Worm (Caenorhabditis elegans) whole organism, L3 larva: Measurements from ENCODE around the gene C25F9.13.
A peak's percentile ranks its signal among the peaks of the same experiment; 100 is the strongest.

Source experiments
- ZK546.5 ChIP-seq: sonication (generic microtip); optimal IDR thresholded peaks from 2 replicates; lab custom pipeline; 2017; ENCODE audit warnings: missing biosample characterization, missing genetic modification characterization
- aly-2 ChIP-seq: fragments of 150-350 bp; optimal IDR thresholded peaks from 2 replicates; lab custom pipeline; 2014; ENCODE audit warnings: missing biosample characterization, missing genetic modification characterization
- ama-1 ChIP-seq: fragments of 150-350 bp; optimal IDR thresholded peaks from 2 replicates; lab custom pipeline; 2018
- ceh-16 ChIP-seq: sonication (generic microtip); optimal IDR thresholded peaks from 2 replicates; lab custom pipeline; 2017; ENCODE audit warnings: missing biosample characterization, missing genetic modification characterization
- ceh-28 ChIP-seq: fragments of 150-350 bp; optimal IDR thresholded peaks from 2 replicates; lab custom pipeline; 2014; ENCODE audit warnings: missing biosample characterization, missing genetic modification reagents, missing genetic modification characterization
- ceh-82 ChIP-seq: fragments of 150-350 bp; optimal IDR thresholded peaks from 2 replicates; lab custom pipeline; 2014; ENCODE audit warnings: missing biosample characterization, missing genetic modification characterization
- ceh-9 ChIP-seq: sonication (generic microtip); optimal IDR thresholded peaks from 2 replicates; lab custom pipeline; 2018; ENCODE audit warnings: missing biosample characterization, missing genetic modification characterization
- daf-12 ChIP-seq: fragments of 150-350 bp; optimal IDR thresholded peaks from 2 replicates; lab custom pipeline; 2014; ENCODE audit warnings: missing biosample characterization, missing genetic modification reagents, missing genetic modification characterization
- egl-27 ChIP-seq: sonication (generic microtip); optimal IDR thresholded peaks from 4 replicates; lab custom pipeline; 2017; ENCODE audit warnings: missing biosample characterization, missing genetic modification reagents, missing genetic modification characterization
- elt-1 ChIP-seq: fragments of 150-350 bp; optimal IDR thresholded peaks from 2 replicates; lab custom pipeline; 2014; ENCODE audit warnings: missing biosample characterization, missing genetic modification characterization
- elt-2 ChIP-seq: sonication (generic microtip); optimal IDR thresholded peaks from 2 replicates; lab custom pipeline; 2016; ENCODE audit warnings: missing genetic modification reagents, mild to moderate bottlenecking, missing genetic modification characterization, missing compliant biosample characterization
- elt-3 ChIP-seq, 3 experiments: fragments of 150-350 bp in 1 of 3; sonication (generic microtip) in 2 of 3; optimal IDR thresholded peaks; 2 replicates in 2 of 3; 4 replicates in 1 of 3; lab custom pipeline; 2014 to 2017; ENCODE audit warnings: missing biosample characterization in 3 of 3, missing genetic modification characterization in 3 of 3
- eor-1 ChIP-seq, 2 experiments: fragments of 150-350 bp; optimal IDR thresholded peaks; 2 replicates each; lab custom pipeline; 2014 to 2018; ENCODE audit warnings: missing biosample characterization in 2 of 2, missing genetic modification characterization in 2 of 2
- fkh-10 ChIP-seq: sonication (generic microtip); optimal IDR thresholded peaks from 2 replicates; lab custom pipeline; 2017; ENCODE audit warnings: missing biosample characterization, missing genetic modification reagents, missing genetic modification characterization
- fkh-2 ChIP-seq: fragments of 150-350 bp; optimal IDR thresholded peaks from 2 replicates; lab custom pipeline; 2014; ENCODE audit warnings: missing biosample characterization, missing genetic modification reagents, missing genetic modification characterization
- fos-1 ChIP-seq: fragments of 150-350 bp; optimal IDR thresholded peaks from 2 replicates; lab custom pipeline; 2014; ENCODE audit warnings: missing biosample characterization, missing genetic modification characterization
- hmg-11 ChIP-seq: sonication (generic microtip); optimal IDR thresholded peaks from 2 replicates; lab custom pipeline; 2016; ENCODE audit warnings: missing genetic modification characterization, missing compliant biosample characterization
- jun-1 ChIP-seq: fragments of 150-350 bp; optimal IDR thresholded peaks from 2 replicates; lab custom pipeline; 2014; ENCODE audit warnings: missing biosample characterization, missing genetic modification reagents, missing genetic modification characterization
- lin-15B ChIP-seq: fragments of 150-350 bp; optimal IDR thresholded peaks from 2 replicates; lab custom pipeline; 2014; ENCODE audit warnings: missing biosample characterization, missing genetic modification characterization
- lin-39 ChIP-seq: fragments of 150-350 bp; optimal IDR thresholded peaks from 2 replicates; lab custom pipeline; 2018; ENCODE audit warnings: missing biosample characterization, missing genetic modification reagents, missing genetic modification characterization
- lsy-12 ChIP-seq: sonication (generic microtip); optimal IDR thresholded peaks from 2 replicates; lab custom pipeline; 2016; ENCODE audit warnings: mild to moderate bottlenecking, missing genetic modification characterization, missing compliant biosample characterization
- mml-1 ChIP-seq: fragments of 150-350 bp; sonication (generic microtip); optimal IDR thresholded peaks from 3 replicates; lab custom pipeline; 2014; ENCODE audit warnings: missing biosample characterization, missing genetic modification characterization
- nfya-1 ChIP-seq: sonication (generic microtip); optimal IDR thresholded peaks from 2 replicates; lab custom pipeline; 2017; ENCODE audit warnings: missing genetic modification characterization, mild to moderate bottlenecking, missing compliant biosample characterization, antibody characterized with exemption, moderate library complexity; ENCODE audit not compliant: insufficient read depth
- nhr-11 ChIP-seq: fragments of 150-350 bp; optimal IDR thresholded peaks from 2 replicates; lab custom pipeline; 2014; ENCODE audit warnings: missing biosample characterization, missing genetic modification characterization
- nhr-25 ChIP-seq: sonication (generic microtip); optimal IDR thresholded peaks from 2 replicates; lab custom pipeline; 2017; ENCODE audit warnings: missing biosample characterization, missing genetic modification characterization
- nhr-28 ChIP-seq: fragments of 150-350 bp; optimal IDR thresholded peaks from 2 replicates; lab custom pipeline; 2014; ENCODE audit warnings: missing biosample characterization, missing genetic modification characterization
- nhr-43 ChIP-seq: sonication (generic microtip); optimal IDR thresholded peaks from 2 replicates; lab custom pipeline; 2016; ENCODE audit warnings: mild to moderate bottlenecking, missing genetic modification characterization, missing compliant biosample characterization; ENCODE audit not compliant: poor library complexity, severe bottlenecking
- nhr-67 ChIP-seq: fragments of 150-350 bp; optimal IDR thresholded peaks from 2 replicates; lab custom pipeline; 2014; ENCODE audit warnings: missing biosample characterization, missing genetic modification characterization
- nhr-76 ChIP-seq: fragments of 150-350 bp; sonication (generic microtip); optimal IDR thresholded peaks from 5 replicates; lab custom pipeline; 2014; ENCODE audit warnings: missing biosample characterization, missing genetic modification characterization
- nhr-77 ChIP-seq: fragments of 150-350 bp; optimal IDR thresholded peaks from 2 replicates; lab custom pipeline; 2014; ENCODE audit warnings: missing biosample characterization, missing genetic modification characterization
- pha-4 ChIP-seq: fragments of 150-350 bp; optimal IDR thresholded peaks from 2 replicates; lab custom pipeline; 2014; ENCODE audit warnings: missing biosample characterization, missing genetic modification reagents, missing genetic modification characterization
- pqm-1 ChIP-seq: fragments of 150-350 bp; optimal IDR thresholded peaks from 2 replicates; lab custom pipeline; 2017; ENCODE audit warnings: missing biosample characterization, missing genetic modification characterization, inconsistent platforms
- sea-2 ChIP-seq: fragments of 150-350 bp; sonication (generic microtip); optimal IDR thresholded peaks from 4 replicates; lab custom pipeline; 2014; ENCODE audit warnings: missing biosample characterization, missing genetic modification reagents, missing genetic modification characterization
- skn-1 ChIP-seq: fragments of 150-350 bp; optimal IDR thresholded peaks from 2 replicates; lab custom pipeline; 2014; ENCODE audit warnings: missing biosample characterization, missing genetic modification characterization
- snpc-4 ChIP-seq: fragments of 150-350 bp; optimal IDR thresholded peaks from 2 replicates; lab custom pipeline; 2014; ENCODE audit warnings: missing biosample characterization, missing genetic modification characterization
- tbx-2 ChIP-seq: sonication (generic microtip); optimal IDR thresholded peaks from 2 replicates; lab custom pipeline; 2016; ENCODE audit warnings: mild to moderate bottlenecking, missing genetic modification characterization, missing compliant biosample characterization
- unc-39 ChIP-seq: sonication (generic microtip); optimal IDR thresholded peaks from 4 replicates; lab custom pipeline; 2017; ENCODE audit warnings: missing biosample characterization, missing genetic modification characterization
- unc-62 ChIP-seq: fragments of 150-350 bp; sonication (generic microtip); optimal IDR thresholded peaks from 4 replicates; lab custom pipeline; 2014; ENCODE audit warnings: missing biosample characterization, missing genetic modification reagents, missing genetic modification characterization
- ztf-11 ChIP-seq: fragments of 150-350 bp; optimal IDR thresholded peaks from 2 replicates; lab custom pipeline; 2014; ENCODE audit warnings: missing biosample characterization, missing genetic modification characterization
- ztf-4 ChIP-seq: fragments of 150-350 bp; optimal IDR thresholded peaks from 2 replicates; lab custom pipeline; 2014; ENCODE audit warnings: missing biosample characterization, missing genetic modification characterization

C25F9.13 gene

DNA sequence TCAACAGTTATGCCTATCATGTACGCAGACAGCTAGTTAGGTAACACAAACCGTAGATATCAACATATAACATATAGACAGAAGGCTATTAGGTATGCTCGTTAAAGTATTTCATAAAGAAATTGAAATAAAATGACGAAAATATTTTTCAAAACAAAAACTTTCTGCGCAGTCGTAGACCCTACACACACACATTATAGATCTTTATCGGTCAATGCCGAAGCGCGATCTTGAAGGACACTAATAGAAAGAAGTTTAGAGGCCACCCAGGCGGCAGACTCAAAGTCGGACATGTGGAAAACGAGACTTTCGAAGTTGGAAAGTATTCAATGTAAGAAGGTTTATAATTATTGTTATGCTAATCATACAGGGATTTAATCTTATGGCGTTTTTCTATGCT is 30.2 kb upstream of the C25F9.13 start:
- TF ChIP-seq ceh-82 (tag; lab: Kevin White, UChicago) (no peak), nhr-77 (no peak), nhr-67 (tag; lab: Kevin White, UChicago) (no peak), lsy-12 (tag; lab: Kevin White, UChicago) (no peak), ztf-4 (no peak), elt-1 (peak; percentile 95), nhr-25 (peak; percentile 32), elt-2 (tag; lab: Kevin White, UChicago) (no peak), nfya-1 (no peak), unc-39 (no peak), nhr-11 (tag; lab: Kevin White, UChicago) (no peak), lin-15B (tag; lab: Kevin White, UChicago) (no peak)

ce11 chrV:19428097-19428496 is 29.3 kb upstream of the C25F9.13 start:
- no peak for TF ChIP-seq daf-12
- no peak for TF ChIP-seq lin-15B (tag; lab: Kevin White, UChicago)
- TF ChIP-seq ztf-4: no peak
- peak; percentile 86 for TF ChIP-seq elt-1
- peak; percentile 29 for TF ChIP-seq nhr-25
- TF ChIP-seq elt-3 (tag; optimal IDR thresholded peaks at IDR 0.05; lab: Kevin White, UChicago): no peak
- TF ChIP-seq nhr-76 (tag; lab: Kevin White, UChicago): no peak
- TF ChIP-seq nhr-43 (tag; lab: Kevin White, UChicago): peak; percentile 27
- TF ChIP-seq aly-2 (tag; lab: Kevin White, UChicago): no peak
- no peak for TF ChIP-seq lin-39
- no peak for TF ChIP-seq ama-1 (lab: Kevin White, UChicago)
- TF ChIP-seq skn-1 (tag; lab: Kevin White, UChicago): no peak

DNA sequence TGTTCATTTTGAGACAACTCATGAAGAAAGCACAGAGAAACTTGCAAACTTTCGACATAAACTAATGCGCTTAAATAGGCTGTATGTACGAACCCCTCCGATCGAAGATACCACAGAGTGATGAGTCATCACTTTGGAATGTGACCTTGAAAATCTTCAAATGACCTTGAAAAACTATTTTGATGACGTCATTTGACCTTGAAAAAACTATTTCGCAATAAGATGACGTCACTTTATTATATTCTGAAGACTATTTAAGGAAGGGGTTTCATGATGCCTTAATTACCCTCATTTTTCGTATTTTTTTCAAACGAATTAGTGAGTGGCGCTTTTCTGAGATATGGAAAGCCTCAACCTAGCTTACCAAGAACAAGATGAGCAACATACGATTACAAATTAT is 22.3 kb upstream of the C25F9.13 start, which contains the start of gene C25F9.2:
C25F9.2 (plus strand) TSS at position 341 of the 400 bp plus-strand sequence.
- TF ChIP-seq nhr-25 (peak; percentile 57), eor-1 (tag; optimal IDR thresholded peaks at IDR 0.05; lab: Kevin White, UChicago) (no peak)

DNA sequence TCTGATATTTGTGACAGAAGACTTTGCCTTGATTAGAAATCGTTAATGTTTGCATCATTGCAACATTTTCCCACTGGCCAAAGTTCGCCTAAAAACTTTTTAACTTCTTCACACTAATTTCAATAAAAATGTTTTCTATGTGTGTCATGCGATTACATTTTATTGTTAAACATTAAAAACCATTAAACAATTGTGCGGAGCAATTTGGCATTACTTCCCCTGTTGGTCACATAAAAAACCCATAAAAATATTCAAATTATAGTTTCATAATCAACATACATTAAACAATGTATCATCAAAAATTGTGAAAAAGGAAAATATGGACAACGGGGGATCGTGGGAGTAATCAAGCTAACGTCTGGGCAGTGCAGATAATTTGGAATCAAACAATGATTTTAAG is 20.5 kb upstream of the C25F9.13 start:
- TF ChIP-seq pqm-1: peak; percentile 7
- peak; percentile 65 for TF ChIP-seq elt-2 (tag; lab: Kevin White, UChicago)

- no peak for TF ChIP-seq nhr-25
- peak; percentile 42 for TF ChIP-seq elt-2 (tag; lab: Kevin White, UChicago)
- no peak for TF ChIP-seq fkh-2
Measured at ce11 chrV:19417836-19418235, 19.1 kb upstream of the C25F9.13 start, which contains the start of gene C25F9.15. Gene C25F9.15, plus strand, starts transcription at chrV:19418136.

DNA sequence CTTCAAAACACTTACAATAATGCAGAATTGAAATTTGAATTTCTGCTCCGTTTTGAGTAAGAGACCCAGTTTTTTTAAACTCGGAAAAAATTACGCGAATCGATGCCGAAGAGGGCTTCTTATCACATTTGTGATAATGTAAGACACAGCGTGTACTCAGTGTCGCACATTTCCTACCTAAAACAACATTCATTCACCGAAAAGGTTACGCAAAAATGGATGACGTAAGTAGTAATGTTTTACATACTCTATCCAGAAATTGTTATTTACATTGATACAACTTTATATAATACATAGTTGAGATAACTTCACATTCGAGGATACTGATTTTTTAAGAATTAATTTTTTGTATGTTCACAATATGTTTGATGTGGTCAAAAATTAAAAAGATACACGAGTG is 17.7 kb upstream of the C25F9.13 start, which contains the start of the genes C25F9.4 and C25F9.9:
C25F9.4 (minus strand) TSS at position 101 of the 400 bp plus-strand sequence.
C25F9.9 (plus strand) TSS at position 137 of the 400 bp plus-strand sequence.
- TF ChIP-seq ztf-11 (tag; lab: Kevin White, UChicago): no peak
- TF ChIP-seq tbx-2: no peak
- peak; percentile 48 for TF ChIP-seq elt-2 (tag; lab: Kevin White, UChicago)
- no peak for TF ChIP-seq ztf-4
- TF ChIP-seq, all 47 proteins: peak for 1

ce11 chrV:19410663-19411062 is 11.9 kb upstream of the C25F9.13 start, which contains the start of gene C25F9.5:
Gene C25F9.5, minus strand, starts transcription at chrV:19410857.
- TF ChIP-seq ZK546.5 (tag; lab: Kevin White, UChicago) (no peak), fos-1 (tag; lab: Kevin White, UChicago) (no peak), ceh-9 (no peak), fkh-10 (no peak), pqm-1 (peak; percentile 58), elt-2 (tag; lab: Kevin White, UChicago) (peak; percentile 81), sea-2 (GFP tag; lab: Kevin White, UChicago) (no peak), lin-15B (tag; lab: Kevin White, UChicago) (no peak), tbx-2 (no peak), elt-1 (no peak), mml-1 (no peak), ceh-16 (no peak), lin-39 (no peak), lsy-12 (tag; lab: Kevin White, UChicago) (no peak), snpc-4 (tag; lab: Kevin White, UChicago) (no peak), ztf-4 (no peak), eor-1 (tag; optimal IDR thresholded peaks at IDR 0.05; lab: Kevin White, UChicago) (no peak), nfya-1 (no peak), nhr-28 (tag; lab: Kevin White, UChicago) (no peak), egl-27 (tag; lab: Kevin White, UChicago) (no peak), jun-1 (peak; percentile 64), unc-62 (GFP tag; lab: Kevin White, UChicago) (no peak), daf-12 (no peak), pha-4 (tag; lab: Kevin White, UChicago) (peak; percentile 28), nhr-77 (no peak), ceh-28 (tag; lab: Kevin White, UChicago) (no peak), hmg-11 (tag; lab: Kevin White, UChicago) (no peak)
